Fruit fly (Drosophila melanogaster) Kc167 (cell line): ENCODE results near the gene Spt7.

Source experiments
- Myc ChIP-seq: fragments of >200 bp; optimal IDR thresholded peaks from 2 replicates; lab custom pipeline; 2017; ENCODE audit warnings: missing external identifiers
- Sin3A ChIP-seq: fragments of >200 bp; optimal IDR thresholded peaks from 2 replicates; lab custom pipeline; 2018; ENCODE audit warnings: missing external identifiers
- h ChIP-seq: fragments of >200 bp; optimal IDR thresholded peaks from 3 replicates; lab custom pipeline; 2018; ENCODE audit warnings: missing external identifiers
- insv ChIP-seq: fragments of >200 bp; optimal IDR thresholded peaks from 3 replicates; lab custom pipeline; 2018; ENCODE audit warnings: missing external identifiers
- psq ChIP-seq: fragments of >200 bp; optimal IDR thresholded peaks from 2 replicates; lab custom pipeline; 2017; ENCODE audit warnings: missing external identifiers
- ttk ChIP-seq: sonication (Bioruptor generic); optimal IDR thresholded peaks from 2 replicates; lab custom pipeline; 2017; ENCODE audit warnings: missing external identifiers

Spt7 gene

DNA sequence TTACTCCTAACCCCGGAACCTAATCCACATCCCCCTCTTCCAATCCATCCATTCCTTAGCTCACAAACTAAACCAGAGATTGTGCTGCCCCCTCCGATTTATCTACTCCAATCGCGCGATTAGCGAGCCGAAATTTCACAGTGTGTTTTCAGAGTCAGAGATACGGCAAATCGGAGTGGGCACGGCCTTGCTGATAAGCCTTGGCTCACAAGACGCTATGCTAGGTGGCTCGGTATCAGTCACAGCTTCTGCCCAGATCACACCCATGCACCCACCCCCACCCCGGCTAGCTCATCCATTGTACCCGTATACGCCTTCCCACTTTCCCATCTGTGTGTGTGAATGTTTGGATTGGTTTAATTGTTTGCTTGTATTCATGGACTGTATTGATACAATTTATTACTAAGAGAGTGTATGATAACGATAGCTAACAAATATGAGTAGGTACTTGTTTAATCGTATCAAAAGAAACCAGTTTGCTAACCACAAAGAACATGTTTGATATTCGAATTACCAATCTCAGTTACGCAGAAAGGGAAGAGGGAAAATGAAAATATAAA is 4.4 kb upstream of the Spt7 start:
- TF ChIP-seq ttk (no peak), insv (no peak), Sin3A (lab: Kevin White, UChicago) (no peak), h (no peak), psq (lab: Kevin White, UChicago) (no peak), Myc (no peak)

DNA sequence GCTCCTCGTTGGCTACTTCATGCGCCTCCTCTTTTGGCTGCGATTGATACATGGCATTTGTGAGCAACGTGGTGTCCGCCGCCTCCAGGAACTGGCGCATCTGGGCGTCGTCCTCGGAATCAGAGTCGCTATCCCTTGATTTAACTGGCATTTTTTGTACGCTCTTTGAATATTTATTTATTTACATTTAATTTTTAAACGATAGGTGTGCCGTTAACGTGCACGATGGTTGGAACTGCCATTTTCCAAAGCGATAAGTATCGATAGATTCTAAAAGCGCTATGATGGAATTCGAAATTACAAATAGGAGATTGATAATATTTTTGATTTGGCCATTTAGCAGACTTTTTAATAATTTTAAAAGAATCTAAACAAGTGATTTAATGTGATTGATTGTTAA is 2.2 kb downstream of the Spt7 start, which contains the start of gene CG32554:
Gene CG32554 (minus strand): TSS at position 229 of the 400 bp plus-strand sequence.
- no peak for TF ChIP-seq Sin3A (lab: Kevin White, UChicago)
- TF ChIP-seq ttk = no peak
- TF ChIP-seq h = no peak
- no peak for TF ChIP-seq insv
- no peak for TF ChIP-seq psq (lab: Kevin White, UChicago)
- TF ChIP-seq Myc = no peak

DNA sequence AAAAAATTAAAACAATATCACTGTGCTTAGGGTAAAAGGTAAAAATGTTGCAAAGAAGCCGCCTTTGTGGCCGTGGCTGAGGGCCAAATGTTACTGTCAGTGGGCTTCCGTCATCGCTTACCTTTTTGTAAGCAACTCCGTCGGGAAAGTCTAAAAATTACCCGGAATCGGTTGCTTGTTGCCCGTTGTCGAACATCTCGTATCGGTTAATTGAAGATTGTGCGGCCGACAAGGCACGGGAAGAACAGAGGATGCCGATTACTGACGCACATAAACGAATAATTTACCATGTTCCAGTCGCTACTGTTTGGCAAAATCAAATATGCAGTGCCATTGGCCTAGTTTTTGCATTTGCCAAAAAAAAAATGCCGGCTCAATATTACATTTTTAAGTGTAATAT is 5.8 kb downstream of the Spt7 start, which contains the start of gene Mco4:
Gene Mco4 (minus strand): TSS at position 101 of the 400 bp plus-strand sequence.
- no peak for TF ChIP-seq Sin3A (lab: Kevin White, UChicago)
- TF ChIP-seq Myc = no peak
- TF ChIP-seq h = no peak
- TF ChIP-seq ttk = no peak
- no peak for TF ChIP-seq psq (lab: Kevin White, UChicago)
- no peak for TF ChIP-seq insv

DNA sequence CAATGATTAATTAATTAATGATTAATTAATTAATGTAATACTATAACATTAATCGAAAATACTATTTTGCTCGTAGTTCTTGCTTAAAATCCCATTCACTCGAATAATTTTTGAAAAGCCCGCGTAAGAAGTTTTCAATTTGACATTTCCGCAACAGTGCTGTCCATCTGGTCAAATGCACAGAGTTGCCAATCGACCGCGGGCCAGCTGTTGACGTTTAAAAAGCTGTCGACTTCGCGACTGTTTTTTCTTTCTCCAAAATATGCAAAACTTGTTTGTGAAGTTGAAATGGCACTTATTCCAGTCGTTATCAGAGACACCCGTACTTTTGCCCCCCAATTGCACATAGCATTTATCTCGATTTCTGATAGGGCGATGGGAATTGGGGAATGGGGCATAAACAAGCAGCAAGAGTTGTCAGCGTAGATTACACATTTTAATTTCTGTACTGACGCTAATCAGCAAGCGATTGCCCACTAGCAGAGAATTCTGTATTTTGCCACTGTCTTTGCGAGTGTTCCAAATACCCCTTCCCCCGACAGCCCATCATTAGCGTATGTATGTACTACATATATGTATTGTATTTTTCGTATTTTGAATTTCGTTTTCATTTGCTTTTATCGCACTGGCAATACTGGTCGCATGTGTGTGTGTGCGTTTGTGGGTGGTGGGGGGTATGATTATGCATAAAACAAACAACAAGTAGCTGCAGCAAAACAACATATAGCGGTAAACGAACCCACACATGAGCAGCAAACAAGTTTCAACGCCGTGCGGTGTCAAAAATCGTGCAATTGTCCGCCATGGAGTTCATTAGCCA is 6.4 kb downstream of the Spt7 start, which contains the start of gene Srx:
Gene Srx (plus strand): TSS at position 517 of the 820 bp plus-strand sequence.
- TF ChIP-seq Myc = no peak
- no peak for TF ChIP-seq psq (lab: Kevin White, UChicago)
- no peak for TF ChIP-seq ttk
- TF ChIP-seq insv = no peak
- TF ChIP-seq h = no peak
- no peak for TF ChIP-seq Sin3A (lab: Kevin White, UChicago)

DNA sequence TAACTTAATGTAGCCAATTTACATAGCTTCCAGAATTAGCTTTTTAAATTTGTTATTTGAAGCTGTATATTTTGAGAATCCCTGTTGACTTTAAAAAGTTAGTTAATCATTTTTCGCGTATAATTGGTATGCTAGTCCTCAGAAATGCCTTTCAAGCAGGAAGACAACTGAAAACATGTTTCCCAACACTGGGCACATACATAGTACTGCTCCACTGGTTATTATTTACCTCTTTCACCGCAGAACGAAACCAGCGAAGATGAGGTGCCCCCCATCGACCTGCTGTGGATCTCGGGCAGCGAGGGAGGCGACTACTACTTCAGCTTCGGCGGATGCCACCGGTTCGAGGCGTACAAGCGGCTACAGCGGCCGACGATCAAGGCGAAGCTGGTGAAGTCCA is 7.5 kb downstream of the Spt7 start:
- no peak for TF ChIP-seq ttk
- no peak for TF ChIP-seq Myc
- no peak for TF ChIP-seq h
- no peak for TF ChIP-seq insv
- no peak for TF ChIP-seq Sin3A (lab: Kevin White, UChicago)
- no peak for TF ChIP-seq psq (lab: Kevin White, UChicago)

DNA sequence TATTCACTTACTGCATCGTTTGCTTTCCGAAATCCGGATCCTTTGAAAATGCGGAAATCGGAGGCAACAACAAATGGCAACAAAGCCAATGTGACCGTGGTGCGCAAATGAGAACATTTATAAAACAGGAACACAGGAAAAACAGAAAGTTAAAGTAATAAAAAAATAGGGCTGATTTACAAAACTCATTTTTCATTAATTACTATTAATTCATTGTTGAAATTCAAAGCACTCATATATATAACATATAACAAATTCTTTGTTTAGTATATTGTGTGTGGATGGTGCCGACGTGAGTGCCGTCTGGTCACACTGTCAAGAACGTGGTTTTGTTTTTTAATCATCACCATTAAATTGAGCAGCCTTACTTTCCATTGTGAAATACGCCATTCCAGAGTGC is 10.5 kb downstream of the Spt7 start, which contains the start of the genes Arp8 and CG6769:
Gene Arp8 (minus strand): TSS at position 90 of the 400 bp plus-strand sequence.
Gene CG6769 (plus strand): TSS at position 292 of the 400 bp plus-strand sequence.
- no peak for TF ChIP-seq Sin3A (lab: Kevin White, UChicago)
- TF ChIP-seq h = no peak
- no peak for TF ChIP-seq Myc
- TF ChIP-seq ttk = no peak
- no peak for TF ChIP-seq insv
- TF ChIP-seq psq (lab: Kevin White, UChicago) = no peak

DNA sequence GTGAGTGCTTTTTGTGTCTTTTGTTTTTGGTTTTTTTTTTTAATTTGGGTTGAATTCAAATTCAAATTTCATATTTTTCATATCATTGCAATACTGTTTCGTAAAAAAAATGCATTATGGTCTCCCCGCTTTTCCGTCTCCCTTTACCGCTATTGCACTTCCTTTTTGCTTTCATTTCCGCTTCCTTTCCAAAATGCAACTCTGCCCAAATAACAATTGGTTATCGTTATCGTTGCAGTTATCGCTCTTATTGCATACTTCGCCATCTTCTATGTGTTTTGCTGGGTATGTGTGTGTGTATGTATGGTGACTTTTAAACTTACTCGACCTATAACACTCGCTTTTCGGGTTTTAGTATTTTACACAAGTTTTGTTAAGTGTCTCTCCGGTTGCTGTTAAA is 14.8 kb downstream of the Spt7 start:
- no peak for TF ChIP-seq ttk
- TF ChIP-seq h = no peak
- no peak for TF ChIP-seq Myc
- no peak for TF ChIP-seq insv
- TF ChIP-seq Sin3A (lab: Kevin White, UChicago) = no peak
- TF ChIP-seq psq (lab: Kevin White, UChicago) = no peak

DNA sequence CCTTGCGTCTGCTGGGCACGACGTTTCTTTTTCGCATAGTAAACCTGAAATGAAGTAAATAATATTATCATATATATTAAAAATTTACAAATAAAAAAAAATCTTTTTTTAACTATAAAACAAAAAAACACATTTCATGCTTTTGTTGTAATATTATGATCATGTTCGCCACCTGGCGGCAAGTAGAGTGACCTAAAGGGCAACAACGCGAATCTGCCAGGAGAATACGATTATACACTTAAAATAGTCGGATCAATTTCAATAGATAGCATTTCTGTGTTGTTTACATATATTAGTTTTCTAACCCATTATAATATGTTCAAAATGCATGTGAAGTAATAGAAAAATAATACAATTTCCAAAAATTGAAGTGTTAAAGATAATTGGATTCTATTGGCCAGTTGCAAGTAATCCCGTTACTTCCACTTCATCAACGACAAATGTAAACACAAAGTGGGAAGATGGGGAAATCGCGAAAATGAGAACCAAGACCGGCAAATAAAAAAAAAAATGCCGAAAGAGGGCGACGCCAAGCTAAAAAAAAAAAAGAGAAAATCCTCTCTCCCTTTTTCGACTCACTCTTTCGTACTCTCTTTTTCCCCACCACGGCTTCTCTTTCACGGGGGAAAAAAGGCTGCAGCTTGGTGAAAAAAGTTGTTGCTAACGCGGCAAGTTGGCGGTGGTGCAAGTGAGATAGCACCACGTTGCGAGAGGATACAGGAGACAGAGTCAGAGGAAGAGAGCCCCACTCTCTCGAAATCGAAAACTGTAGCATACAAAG is 20.5 kb downstream of the Spt7 start:
- TF ChIP-seq Myc (no peak), insv (no peak), ttk (no peak), Sin3A (lab: Kevin White, UChicago) (no peak), psq (lab: Kevin White, UChicago) (no peak), h (no peak)

DNA sequence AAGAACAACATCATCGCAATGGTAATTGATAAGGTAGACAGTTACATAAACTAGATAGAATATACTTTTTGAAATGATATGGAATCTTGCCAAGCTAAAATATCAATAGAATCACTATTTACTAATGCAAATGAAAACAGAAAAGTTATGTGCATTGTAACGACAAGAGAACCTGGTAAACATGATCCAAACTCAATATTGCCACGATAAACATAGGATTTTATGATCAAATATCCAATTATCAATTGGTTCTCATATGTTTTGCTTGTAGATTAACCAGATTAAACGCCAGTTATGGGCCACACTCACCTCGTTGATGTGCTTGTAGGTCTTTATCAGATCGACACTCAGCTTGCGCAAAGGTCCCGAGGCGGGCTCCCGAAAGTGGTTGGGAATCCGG is 22.1 kb downstream of the Spt7 start:
- TF ChIP-seq insv (no peak), Myc (no peak), Sin3A (lab: Kevin White, UChicago) (no peak), psq (lab: Kevin White, UChicago) (no peak), h (no peak), ttk (no peak)

DNA sequence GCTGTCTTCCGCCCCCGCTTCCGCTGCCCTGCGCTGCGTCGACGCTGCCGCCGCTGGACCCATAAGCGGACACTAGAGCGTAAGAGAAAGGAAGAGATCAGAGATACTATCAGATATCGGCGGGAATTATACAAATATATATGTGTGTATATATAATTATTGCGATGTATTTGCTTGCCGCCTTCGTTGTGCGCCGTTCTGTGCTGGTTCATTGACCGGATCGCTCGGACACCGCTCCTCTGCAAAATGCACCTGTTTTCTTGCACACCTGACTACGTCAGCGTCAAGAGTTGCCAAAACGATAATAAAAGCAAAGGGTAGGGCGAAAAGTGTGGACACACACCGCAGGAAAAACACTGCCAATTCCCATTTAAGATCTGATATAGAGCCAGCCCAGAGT is 23.1 kb downstream of the Spt7 start:
- TF ChIP-seq h = no peak
- no peak for TF ChIP-seq psq (lab: Kevin White, UChicago)

DNA sequence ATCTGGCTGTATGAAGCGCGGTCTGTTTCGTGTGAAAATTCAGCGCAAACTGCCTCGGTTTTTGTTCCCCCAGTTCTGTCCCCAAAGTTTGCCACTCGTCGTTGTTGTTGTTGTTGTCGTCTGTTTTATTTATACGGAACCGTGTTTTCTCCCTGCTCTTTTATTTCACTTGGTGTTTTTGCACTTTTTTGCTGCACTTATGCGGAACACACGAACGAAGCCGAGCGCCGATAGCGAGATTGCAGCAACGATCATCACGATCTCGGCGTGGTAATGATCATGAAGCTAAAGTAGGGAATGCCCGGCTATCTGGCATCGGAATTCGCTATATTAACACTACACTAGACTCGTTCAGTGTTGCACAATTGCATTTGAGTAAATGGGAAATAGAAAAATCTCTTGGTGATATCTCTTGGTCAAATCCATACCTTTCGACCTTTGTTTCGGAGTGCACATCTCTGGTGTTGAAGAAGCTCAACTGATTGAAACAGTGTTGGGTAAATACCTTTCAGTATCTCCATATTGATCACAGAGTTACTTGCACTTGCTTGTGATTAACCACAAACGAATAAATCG is 24.8 kb downstream of the Spt7 start:
- TF ChIP-seq psq (lab: Kevin White, UChicago) = no peak
- TF ChIP-seq ttk = no peak
- TF ChIP-seq insv = no peak
- no peak for TF ChIP-seq h
- no peak for TF ChIP-seq Myc
- TF ChIP-seq Sin3A (lab: Kevin White, UChicago) = no peak

DNA sequence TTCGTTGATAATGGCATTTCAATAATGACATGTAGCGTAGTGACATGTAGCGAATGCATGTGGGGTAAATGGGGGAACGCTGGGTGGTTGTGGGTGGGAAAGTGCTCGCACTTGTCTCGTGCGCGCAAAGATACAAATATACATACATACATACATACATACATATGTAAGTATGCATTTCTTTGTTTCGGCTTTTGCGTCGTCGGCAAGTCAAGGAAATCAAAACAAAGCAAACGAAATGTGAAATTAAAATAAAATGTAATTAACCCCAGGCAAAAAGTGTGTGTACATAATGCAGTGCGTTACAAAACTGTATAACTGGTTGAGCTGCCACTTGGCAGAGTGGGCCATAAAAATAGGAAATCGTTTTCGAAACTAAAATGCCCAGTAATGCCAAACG is 25.4 kb downstream of the Spt7 start:
- TF ChIP-seq h = no peak
- no peak for TF ChIP-seq insv
- no peak for TF ChIP-seq psq (lab: Kevin White, UChicago)
- no peak for TF ChIP-seq Myc
- TF ChIP-seq Sin3A (lab: Kevin White, UChicago) = no peak
- TF ChIP-seq ttk = no peak
